Fruit fly (Drosophila melanogaster): Measurements from ENCODE around the gene CG7044.

The CG7044 gene

dm6 chr3R:21133951-21134350, 32.4 kb upstream of the CG7044 start, which contains the start of gene Usp8 (continued):
- TF ChIP-seq wek (GFP tag; optimal IDR thresholded peaks at IDR 0.05), result no peak
- TF ChIP-seq sens (GFP tag), result peak; percentile 18
- 0 out of 2 replicates have a peak, but pooled peaks have one; percentile 7 for TF ChIP-seq CG6689 (GFP tag; IDR thresholded peaks at IDR 0.05)
- peak; percentile 23 for TF ChIP-seq Fer3 (tag; optimal IDR thresholded peaks at IDR 0.05)
- TF ChIP-seq CG9817 (tag; optimal IDR thresholded peaks at IDR 0.05), result peak; percentile 24
- peak; percentile 15 for TF ChIP-seq CG10654 (GFP tag; optimal IDR thresholded peaks at IDR 0.05)
- peak; percentile 95 for TF ChIP-seq Sry-β (GFP tag; optimal IDR thresholded peaks at IDR 0.05)
- peak; percentile 29 for TF ChIP-seq Hr3 (GFP tag; optimal IDR thresholded peaks at IDR 0.05)
- 0 out of 3 replicates have a peak, but pooled peaks have one; percentile 47 for TF ChIP-seq HLH4C (GFP tag; IDR thresholded peaks at IDR 0.05; ENCODE audit: partially characterized antibody)
- TF ChIP-seq lola (GFP tag; optimal IDR thresholded peaks at IDR 0.05), result peak in 1 of 3 experiments; percentile 63
- TF ChIP-seq kah (GFP tag; optimal IDR thresholded peaks at IDR 0.05), result no peak
- no peak for TF ChIP-seq CG12942 (GFP tag; optimal IDR thresholded peaks at IDR 0.05)
- peak; percentile 23 for TF ChIP-seq CG17829 (tag; optimal IDR thresholded peaks at IDR 0.05)
- TF ChIP-seq phol (tag; optimal IDR thresholded peaks at IDR 0.05), result peak; percentile 68
- TF ChIP-seq sisA (GFP tag; IDR thresholded peaks at IDR 0.05), result no peak
- peak; percentile 64 for TF ChIP-seq CG30020 (tag; optimal IDR thresholded peaks at IDR 0.05)
- peak; percentile 18 for TF ChIP-seq lilli (GFP tag; optimal IDR thresholded peaks at IDR 0.05)
- peak; percentile 25; the same call in 1 of the 2 replicates for TF ChIP-seq Ptx1 (GFP tag; IDR thresholded peaks at IDR 0.05)
- TF ChIP-seq Ssrp (tag; optimal IDR thresholded peaks at IDR 0.05), result peak; percentile 44
- TF ChIP-seq ase (GFP tag; IDR thresholded peaks at IDR 0.05), result 0 out of 3 replicates have a peak, but pooled peaks have one; percentile 10
- TF ChIP-seq grau (tag; optimal IDR thresholded peaks at IDR 0.05), result peak; percentile 55
- TF ChIP-seq YL-1 (GFP tag; optimal IDR thresholded peaks at IDR 0.05), result peak; percentile 20
- peak; percentile 39 for TF ChIP-seq CG10979 (tag; optimal IDR thresholded peaks at IDR 0.05)
- no peak for TF ChIP-seq CG3995 (GFP tag; optimal IDR thresholded peaks at IDR 0.05)
- TF ChIP-seq CG16813 (GFP tag; IDR thresholded peaks at IDR 0.05; ENCODE audit: partially characterized antibody), result no peak
- TF ChIP-seq stwl (tag; optimal IDR thresholded peaks at IDR 0.05), result peak; percentile 17
- TF ChIP-seq CG15073 (GFP tag; optimal IDR thresholded peaks at IDR 0.05), result no peak
- peak; percentile 1 for TF ChIP-seq CG15601 (tag; optimal IDR thresholded peaks at IDR 0.05)
- TF ChIP-seq MBD-R2 (GFP tag; IDR thresholded peaks at IDR 0.05), result peak; percentile 43; the same call in 1 of the 2 replicates
- TF ChIP-seq row (GFP tag; IDR thresholded peaks at IDR 0.05), result peak; percentile 80
- peak; percentile 68 for TF ChIP-seq CoRest (tag; optimal IDR thresholded peaks at IDR 0.05)
- no peak for TF ChIP-seq Pdp1 (GFP tag; optimal IDR thresholded peaks at IDR 0.05)
- peak; percentile 39 for TF ChIP-seq CG18764 (GFP tag; optimal IDR thresholded peaks at IDR 0.05)
- TF ChIP-seq nmo (GFP tag; optimal IDR thresholded peaks at IDR 0.05), result peak; percentile 65
- TF ChIP-seq CG7556 (GFP tag; optimal IDR thresholded peaks at IDR 0.05), result peak; percentile 43
- peak; percentile 33 for TF ChIP-seq Med (GFP tag)
- peak in 1 of 2 experiments; percentile 26 for TF ChIP-seq insv (GFP tag; optimal IDR thresholded peaks at IDR 0.05)
- TF ChIP-seq CTCF (GFP tag; optimal IDR thresholded peaks at IDR 0.05), result peak; percentile 9
- TF ChIP-seq CG14860 (GFP tag; IDR thresholded peaks at IDR 0.05; ENCODE audit: partially characterized antibody), result no peak
- peak; percentile 10 for TF ChIP-seq Dp (GFP tag; optimal IDR thresholded peaks at IDR 0.05)
- TF ChIP-seq Xbp1 (GFP tag; optimal IDR thresholded peaks at IDR 0.05), result peak; percentile 34
- TF ChIP-seq Mes4 (GFP tag; optimal IDR thresholded peaks at IDR 0.05), result no peak
- no peak for TF ChIP-seq hbn (GFP tag; IDR thresholded peaks at IDR 0.05; ENCODE audit: partially characterized antibody)
- peak; percentile 70 for TF ChIP-seq CG8924 (tag; optimal IDR thresholded peaks at IDR 0.05)
- TF ChIP-seq gcm (GFP tag; optimal IDR thresholded peaks at IDR 0.05), result peak; percentile 23
- TF ChIP-seq Awh (GFP tag; IDR thresholded peaks at IDR 0.05), result no peak
- no peak for TF ChIP-seq C15 (GFP tag; IDR thresholded peaks at IDR 0.05)
- peak; percentile 60 for TF ChIP-seq CG18262 (tag; optimal IDR thresholded peaks at IDR 0.05)
- no peak for TF ChIP-seq caup (GFP tag; optimal IDR thresholded peaks at IDR 0.05; ENCODE audit: severe bottlenecking)
- peak; percentile 62 for TF ChIP-seq CG13424 (tag; optimal IDR thresholded peaks at IDR 0.05)
